Worm (Caenorhabditis elegans): ENCODE results near the gene ogt-1.

ce11 chrIII:7161055-7161454, 7.5 kb upstream of the ogt-1 start, which contains the start of gene rnp-7:
- TF ChIP-seq ceh-28 (tag; optimal IDR thresholded peaks at IDR 0.05) (no peak), pha-4 (GFP tag; IDR thresholded peaks at IDR 0.05) (no peak), pha-4 (tag; optimal IDR thresholded peaks at IDR 0.05) (no peak), unc-62 (GFP tag; optimal IDR thresholded peaks at IDR 0.05 in 1 of 2) (no peak), unc-62 (tag; optimal IDR thresholded peaks at IDR 0.05) (no peak), D1046.2 (GFP tag; IDR thresholded peaks at IDR 0.05) (no peak), lin-15B (tag; optimal IDR thresholded peaks at IDR 0.05) (no peak), egl-43 (GFP tag; IDR thresholded peaks at IDR 0.05) (no peak), unc-39 (tag; optimal IDR thresholded peaks at IDR 0.05) (no peak), tag-97 (GFP tag; IDR thresholded peaks at IDR 0.05) (no peak), set-16 (GFP tag; IDR thresholded peaks at IDR 0.05) (no peak), ceh-82 (tag; optimal IDR thresholded peaks at IDR 0.05) (no peak), ces-1 (GFP tag; optimal IDR thresholded peaks at IDR 0.05) (no peak)
